Worm (Caenorhabditis elegans) whole organism, early embryonic: ENCODE data around the gene ubh-4.

Source experiments
- B0310.2 ChIP-seq: sonication (generic microtip); optimal IDR thresholded peaks from 2 replicates; lab custom pipeline; 2016; ENCODE audit warnings: mild to moderate bottlenecking, missing genetic modification characterization, missing compliant biosample characterization
- F13C5.2 ChIP-seq: sonication (generic microtip); optimal IDR thresholded peaks from 2 replicates; lab custom pipeline; 2017; ENCODE audit warnings: mild to moderate bottlenecking, missing genetic modification characterization, inconsistent platforms, missing compliant biosample characterization
- aly-1 ChIP-seq: sonication (generic microtip); optimal IDR thresholded peaks from 2 replicates; lab custom pipeline; 2016; ENCODE audit warnings: missing genetic modification characterization, missing compliant biosample characterization
- ama-1 ChIP-seq: fragments of 150-350 bp; optimal IDR thresholded peaks from 2 replicates; lab custom pipeline; 2014
- ceh-13 ChIP-seq: fragments of 200-800 bp; sonication (Bioruptor generic); optimal IDR thresholded peaks from 2 replicates; lab custom pipeline; 2018; ENCODE audit warnings: mild to moderate bottlenecking, missing genetic modification characterization, missing compliant biosample characterization
- ceh-36 ChIP-seq: sonication (generic microtip); optimal IDR thresholded peaks from 2 replicates; lab custom pipeline; 2016; ENCODE audit warnings: missing genetic modification characterization, inconsistent platforms, missing compliant biosample characterization
- ets-7 ChIP-seq: sonication (generic microtip); optimal IDR thresholded peaks from 2 replicates; lab custom pipeline; 2016; ENCODE audit warnings: missing genotype, missing genetic modification characterization, missing compliant biosample characterization
- flt-1 ChIP-seq: fragments of 200-800 bp; sonication (Bioruptor generic); IDR thresholded peaks from 2 replicates; pipeline ENCODE4 v1.3.6; 2022; ENCODE audit warnings: missing genetic modification characterization, missing compliant biosample characterization
- hmbx-1 ChIP-seq: sonication (generic microtip); optimal IDR thresholded peaks from 2 replicates; lab custom pipeline; 2016; ENCODE audit warnings: mild to moderate bottlenecking, missing genetic modification characterization, missing compliant biosample characterization
- hmg-4 ChIP-seq: fragments of 200-800 bp; sonication (Bioruptor generic); optimal IDR thresholded peaks from 2 replicates; lab custom pipeline; 2018; ENCODE audit warnings: mild to moderate bottlenecking, missing genetic modification characterization, missing compliant biosample characterization
- hnd-1 ChIP-seq: sonication (generic microtip); optimal IDR thresholded peaks from 2 replicates; lab custom pipeline; 2016; ENCODE audit warnings: missing genetic modification characterization, missing compliant biosample characterization
- pes-1 ChIP-seq: fragments of 200-800 bp; sonication (Bioruptor generic); IDR thresholded peaks from 2 replicates; pipeline ENCODE4 v1.3.6; 2022; ENCODE audit warnings: missing genetic modification reagents, missing genetic modification characterization, missing compliant biosample characterization
- scrt-1 ChIP-seq: fragments of 200-800 bp; sonication (Bioruptor generic); IDR thresholded peaks from 2 replicates; pipeline ENCODE4 v1.3.6; 2022; ENCODE audit warnings: missing genetic modification characterization, missing compliant biosample characterization
- sea-1 ChIP-seq: fragments of 200-800 bp; sonication (Bioruptor generic); conservative IDR thresholded peaks from 2 replicates; pipeline ENCODE4 v1.3.6; 2022; ENCODE audit warnings: missing genetic modification characterization, missing compliant biosample characterization
- tbx-11 ChIP-seq: fragments of 200-800 bp; sonication (Bioruptor generic); IDR thresholded peaks from 2 replicates; pipeline ENCODE4 v1.3.6; 2022; ENCODE audit warnings: missing genetic modification characterization, missing compliant biosample characterization
- tbx-37 ChIP-seq: fragments of 200-800 bp; sonication (Bioruptor generic); conservative IDR thresholded peaks from 2 replicates; pipeline ENCODE4 v1.3.6; 2022; ENCODE audit warnings: missing genetic modification reagents, missing genetic modification characterization, missing compliant biosample characterization
- tra-4 ChIP-seq: sonication (generic microtip); optimal IDR thresholded peaks from 2 replicates; lab custom pipeline; 2017; ENCODE audit warnings: missing genetic modification characterization, missing compliant biosample characterization

The ubh-4 gene

DNA sequence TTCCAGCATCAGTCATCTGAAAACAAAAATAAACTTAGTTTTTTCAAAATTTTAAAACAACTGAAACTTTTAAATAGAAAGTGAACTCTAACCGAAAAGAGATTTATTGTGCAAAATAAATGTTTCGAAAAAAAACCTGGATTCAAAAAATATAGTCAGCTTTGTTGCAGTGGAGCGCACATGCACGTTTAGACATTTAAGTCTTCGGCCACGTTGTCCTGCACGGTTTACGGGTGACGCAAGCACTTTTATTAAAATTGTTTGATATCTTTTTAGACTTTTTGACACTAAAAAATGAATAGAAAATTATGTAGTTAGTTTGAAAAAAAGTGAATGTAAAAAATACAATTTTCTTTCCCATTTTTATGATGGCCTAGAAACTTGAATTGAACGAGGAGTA, at the start of gene ubh-4, which contains the start of gene algn-6:
Gene ubh-4 (minus strand): TSS at position 182 of the 400 bp plus-strand sequence.
Gene algn-6 (plus strand): TSS at position 387 of the 400 bp plus-strand sequence.
- no peak for TF ChIP-seq B0310.2 (tag; lab: Kevin White, UChicago)
- TF ChIP-seq tbx-37 (GFP tag; lab: Robert Waterston, UW) = 0 out of 2 replicates have a peak, but pooled peaks have one; percentile 7

DNA sequence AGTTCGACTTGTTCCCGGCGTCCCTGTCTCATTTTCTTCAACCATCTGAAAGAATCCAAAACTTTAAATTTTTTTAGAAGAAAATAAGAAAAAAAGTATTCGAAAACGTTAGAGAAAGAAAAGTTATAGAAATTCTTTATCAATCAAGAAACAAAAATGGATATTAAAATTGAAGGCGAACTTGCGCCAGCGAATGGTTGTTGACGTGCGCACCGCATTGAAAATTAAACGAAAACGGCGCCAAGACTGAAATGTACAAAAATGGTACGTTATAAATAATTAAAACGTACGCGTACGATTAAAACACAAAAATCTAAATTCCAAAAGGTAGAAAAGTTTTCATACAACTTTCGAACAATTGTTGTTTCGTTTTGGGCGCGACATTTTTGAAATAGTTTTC, 47.4 kb upstream of the ubh-4 start, which contains the start of gene K02C4.3:
Gene K02C4.3 (minus strand): TSS at position 51 of the 400 bp plus-strand sequence.
- TF ChIP-seq tra-4 (tag; lab: Kevin White, UChicago) (no peak), ets-7 (tag; lab: Kevin White, UChicago) (no peak), hmbx-1 (tag; lab: Kevin White, UChicago) (no peak), F13C5.2 (tag; lab: Kevin White, UChicago) (no peak), aly-1 (tag; lab: Kevin White, UChicago) (no peak), ceh-13 (GFP tag; lab: Kevin White, UChicago) (no peak), sea-1 (GFP tag; lab: Robert Waterston, UW) (no peak), hmg-4 (GFP tag; lab: Kevin White, UChicago) (no peak)

- TF ChIP-seq F13C5.2 (tag; lab: Kevin White, UChicago) (no peak), tbx-37 (GFP tag; lab: Robert Waterston, UW) (no peak), pes-1 (GFP tag; lab: Robert Waterston, UW) (no peak), ama-1 (no peak), ets-7 (tag; lab: Kevin White, UChicago) (no peak), hnd-1 (tag; lab: Kevin White, UChicago) (no peak), hmg-4 (GFP tag; lab: Kevin White, UChicago) (no peak), ceh-36 (tag; lab: Kevin White, UChicago) (no peak), hmbx-1 (tag; lab: Kevin White, UChicago) (no peak), tra-4 (tag; lab: Kevin White, UChicago) (no peak), flt-1 (GFP tag; lab: Robert Waterston, UW) (no peak), aly-1 (tag; lab: Kevin White, UChicago) (no peak), scrt-1 (no peak), tbx-11 (GFP tag; lab: Robert Waterston, UW) (no peak), B0310.2 (tag; lab: Kevin White, UChicago) (no peak), sea-1 (GFP tag; lab: Robert Waterston, UW) (no peak), ceh-13 (GFP tag; lab: Kevin White, UChicago) (no peak)
Measured at ce11 chrII:8078041-8078440, 38.6 kb upstream of the ubh-4 start, which contains the start of gene K02C4.5. Gene K02C4.5, plus strand, starts transcription at chrII:8078435.

ce11 chrII:8075324-8075810, 36.0 kb upstream of the ubh-4 start, which contains the start of gene K02C4.2:
Gene K02C4.2, plus strand, starts transcription at chrII:8075760.
- TF ChIP-seq ceh-36 (tag; lab: Kevin White, UChicago) = peak; percentile 44
- TF ChIP-seq flt-1 (GFP tag; lab: Robert Waterston, UW) = peak; percentile 79
- TF ChIP-seq ets-7 (tag; lab: Kevin White, UChicago) = no peak
- peak; percentile 69 for TF ChIP-seq tbx-37 (GFP tag; lab: Robert Waterston, UW)
- TF ChIP-seq tbx-11 (GFP tag; lab: Robert Waterston, UW) = peak; percentile 75
- TF ChIP-seq pes-1 (GFP tag; lab: Robert Waterston, UW) = no peak; the same call in 1 of the 2 replicates
- no peak for TF ChIP-seq ama-1
- TF ChIP-seq B0310.2 (tag; lab: Kevin White, UChicago) = peak; percentile 26
- peak; percentile 22 for TF ChIP-seq hmbx-1 (tag; lab: Kevin White, UChicago)
- peak; percentile 59 for TF ChIP-seq ceh-13 (GFP tag; lab: Kevin White, UChicago)
- TF ChIP-seq aly-1 (tag; lab: Kevin White, UChicago) = peak; percentile 81
- peak; percentile 42 for TF ChIP-seq tra-4 (tag; lab: Kevin White, UChicago)
- TF ChIP-seq F13C5.2 (tag; lab: Kevin White, UChicago) = peak; percentile 22
- TF ChIP-seq scrt-1 = peak; percentile 80
- TF ChIP-seq sea-1 (GFP tag; lab: Robert Waterston, UW) = peak; percentile 81
- peak; percentile 89 for TF ChIP-seq hmg-4 (GFP tag; lab: Kevin White, UChicago)
- TF ChIP-seq hnd-1 (tag; lab: Kevin White, UChicago) = peak; percentile 51

- TF ChIP-seq flt-1 (GFP tag; lab: Robert Waterston, UW) (no peak), B0310.2 (tag; lab: Kevin White, UChicago) (no peak), hmbx-1 (tag; lab: Kevin White, UChicago) (no peak), ceh-13 (GFP tag; lab: Kevin White, UChicago) (no peak), ceh-36 (tag; lab: Kevin White, UChicago) (no peak), tbx-37 (GFP tag; lab: Robert Waterston, UW) (no peak), pes-1 (GFP tag; lab: Robert Waterston, UW) (no peak), aly-1 (tag; lab: Kevin White, UChicago) (no peak), hnd-1 (tag; lab: Kevin White, UChicago) (no peak), F13C5.2 (tag; lab: Kevin White, UChicago) (no peak), ama-1 (no peak), tra-4 (tag; lab: Kevin White, UChicago) (no peak), scrt-1 (no peak), tbx-11 (GFP tag; lab: Robert Waterston, UW) (no peak), ets-7 (tag; lab: Kevin White, UChicago) (no peak), hmg-4 (GFP tag; lab: Kevin White, UChicago) (no peak)
Measured at ce11 chrII:8074058-8074457, 34.7 kb upstream of the ubh-4 start.

DNA sequence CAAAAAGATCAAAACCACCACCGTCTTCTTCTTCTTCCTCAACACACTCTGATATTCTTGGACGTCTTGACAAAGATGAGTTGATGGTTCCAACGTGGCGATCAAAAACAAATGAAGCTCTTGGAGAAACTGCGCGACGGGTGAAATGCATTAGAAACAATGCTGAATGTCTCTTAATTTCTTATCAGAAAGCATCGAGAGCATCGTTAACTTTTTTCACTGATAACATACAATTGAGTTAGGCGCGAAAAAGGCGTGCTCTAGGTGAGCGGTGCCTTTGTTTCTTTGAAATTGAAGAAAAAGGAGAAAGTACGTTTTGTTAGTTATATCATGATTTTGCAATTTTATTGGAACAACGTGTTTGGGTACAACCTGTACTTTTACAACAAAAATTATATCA, 33.8 kb upstream of the ubh-4 start, which contains the start of gene gpcp-2:
Gene gpcp-2 (minus strand): TSS at position 153 of the 400 bp plus-strand sequence.
- TF ChIP-seq ceh-13 (GFP tag; lab: Kevin White, UChicago) = no peak
- no peak for TF ChIP-seq pes-1 (GFP tag; lab: Robert Waterston, UW)
- TF ChIP-seq tra-4 (tag; lab: Kevin White, UChicago) = no peak
- TF ChIP-seq tbx-37 (GFP tag; lab: Robert Waterston, UW) = no peak
- no peak for TF ChIP-seq F13C5.2 (tag; lab: Kevin White, UChicago)
- TF ChIP-seq hmbx-1 (tag; lab: Kevin White, UChicago) = no peak
- TF ChIP-seq ceh-36 (tag; lab: Kevin White, UChicago) = no peak
- TF ChIP-seq tbx-11 (GFP tag; lab: Robert Waterston, UW) = no peak
- no peak for TF ChIP-seq sea-1 (GFP tag; lab: Robert Waterston, UW)
- no peak for TF ChIP-seq scrt-1
- no peak for TF ChIP-seq ama-1
- no peak for TF ChIP-seq aly-1 (tag; lab: Kevin White, UChicago)
- TF ChIP-seq ets-7 (tag; lab: Kevin White, UChicago) = no peak
- no peak for TF ChIP-seq hmg-4 (GFP tag; lab: Kevin White, UChicago)
- TF ChIP-seq B0310.2 (tag; lab: Kevin White, UChicago) = no peak
